Fruit fly (Drosophila melanogaster) S2 (cell line): ENCODE measurements around the gene CG45089.
A peak's percentile ranks its signal among the peaks of the same experiment; 100 is the strongest.

ENCODE experiments used
- CG8478 ChIP-seq: fragments of >200 bp; optimal IDR thresholded peaks from 2 replicates; lab custom pipeline; 2018
- CTCF ChIP-seq, 2 experiments: fragments of >200 bp; optimal IDR thresholded peaks; 2 replicates each; lab custom pipeline; 2018

Gene CG45089

DNA sequence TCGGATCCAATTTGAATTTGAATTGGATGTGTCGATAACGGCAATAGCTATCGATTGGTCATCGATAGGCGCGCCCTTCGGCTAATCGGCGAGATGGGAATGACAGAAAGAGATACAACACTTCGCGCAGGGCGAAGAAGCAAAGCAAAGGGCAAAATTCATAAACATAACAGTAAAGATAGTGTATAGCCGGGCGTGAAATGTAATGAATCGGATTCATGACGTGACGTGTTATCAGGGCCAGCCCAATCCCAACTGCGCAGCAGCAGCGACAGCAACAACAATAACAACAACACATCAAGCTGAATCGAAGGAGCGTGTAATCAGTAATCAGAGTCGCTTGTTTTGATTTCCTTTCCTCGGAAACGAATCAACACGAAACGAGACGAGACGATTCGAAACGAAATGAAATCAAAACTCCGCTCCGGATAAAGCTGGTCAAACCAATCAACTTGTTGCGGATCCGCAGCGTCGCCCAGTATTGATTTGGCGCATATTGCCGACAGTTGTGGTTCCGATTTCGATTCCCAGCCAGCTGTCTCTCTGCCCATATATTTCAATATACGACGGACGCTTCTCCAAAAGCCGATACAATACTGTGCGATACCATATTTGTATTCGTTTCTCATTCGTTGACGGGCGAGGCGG, 18.5 kb upstream of the CG45089 start, which contains the start of gene snz:
Gene snz (plus strand): TSS at position 107 of the 648 bp plus-strand sequence.
- TF ChIP-seq CTCF (optimal IDR thresholded peaks at IDR 0.05; lab: Kevin White, UChicago), result no peak
- TF ChIP-seq CG8478, result no peak

DNA sequence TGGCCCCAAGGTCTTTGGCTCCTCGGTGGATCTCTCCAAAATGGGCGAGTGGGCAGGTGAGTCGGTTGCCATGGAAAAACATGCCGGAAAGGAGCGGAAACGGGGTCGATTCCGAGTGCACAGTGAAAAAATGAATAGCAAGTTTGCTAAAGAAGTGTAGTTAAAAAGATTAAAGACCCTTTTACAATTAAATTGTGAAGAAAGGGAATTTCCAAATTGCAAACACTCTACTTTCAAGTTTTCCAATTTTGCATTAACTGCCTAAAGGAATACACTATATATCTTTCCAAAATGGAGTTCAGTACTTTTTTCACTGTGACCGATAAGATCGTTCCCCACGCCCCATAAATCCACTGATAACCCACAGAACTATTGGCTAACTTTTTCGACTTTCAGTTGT, 15.9 kb upstream of the CG45089 start:
- no peak for TF ChIP-seq CG8478
- TF ChIP-seq CTCF (optimal IDR thresholded peaks at IDR 0.05; lab: Kevin White, UChicago), result no peak

DNA sequence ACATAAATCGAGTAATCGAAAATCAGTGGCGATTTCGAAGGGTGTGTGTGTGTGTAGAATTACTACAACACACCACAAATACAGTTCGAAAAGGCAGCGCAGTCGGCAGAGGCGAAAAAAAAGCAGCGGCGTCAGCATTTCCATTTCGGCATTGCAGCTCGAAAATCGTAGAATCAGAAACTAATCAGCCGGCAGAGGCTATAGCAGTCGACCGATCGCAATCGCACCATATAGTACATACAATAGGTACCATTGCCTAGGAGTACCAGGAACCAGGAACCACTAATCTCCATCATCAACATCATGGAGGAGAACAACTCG, 15.4 kb upstream of the CG45089 start:
- TF ChIP-seq CG8478 (no peak), CTCF (optimal IDR thresholded peaks at IDR 0.05; lab: Kevin White, UChicago) (no peak)

DNA sequence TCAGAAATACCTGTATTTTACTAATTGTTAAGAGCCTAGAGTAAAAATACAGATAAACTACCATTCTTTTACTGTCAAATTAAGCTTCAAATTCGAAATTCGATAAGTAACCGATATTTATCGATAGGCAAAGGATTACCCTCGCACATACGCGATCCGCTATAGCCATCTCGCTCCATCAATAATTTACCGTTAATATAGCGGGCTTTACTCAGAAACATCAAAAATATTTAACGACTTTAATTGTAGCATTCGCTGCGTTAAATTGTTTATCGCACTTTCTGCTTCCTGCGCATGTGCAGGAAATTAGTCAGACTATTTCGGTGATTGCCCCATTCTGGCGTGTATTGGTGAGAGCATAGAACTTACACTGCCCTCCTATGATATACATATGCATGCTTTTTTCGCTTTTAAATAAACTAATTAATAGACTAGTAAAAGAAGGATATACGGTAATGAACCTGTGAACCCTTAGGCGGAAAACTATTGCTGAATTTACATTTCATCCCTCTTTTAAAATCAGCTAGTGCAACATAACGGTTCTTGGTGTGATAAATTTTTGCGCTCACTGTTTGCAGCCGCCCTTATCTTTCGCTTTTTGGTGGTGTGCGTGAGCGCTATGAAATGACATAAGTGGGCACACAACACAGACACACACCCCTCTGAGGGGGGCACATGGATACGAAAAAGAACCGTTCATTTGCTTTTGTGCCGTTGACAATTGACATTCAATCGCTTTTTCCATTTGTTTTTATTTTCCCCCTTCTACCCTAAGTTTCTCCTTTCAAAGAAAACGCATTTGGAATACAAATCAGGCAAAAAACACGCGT, 14.9 kb upstream of the CG45089 start, which contains the start of the genes dpr14 and spidey:
Gene dpr14 (minus strand): TSS at position 48 of the 830 bp plus-strand sequence.
Gene spidey (plus strand): TSS at position 693 of the 830 bp plus-strand sequence.
- no peak for TF ChIP-seq CTCF (optimal IDR thresholded peaks at IDR 0.05; lab: Kevin White, UChicago)
- TF ChIP-seq CG8478, result no peak

DNA sequence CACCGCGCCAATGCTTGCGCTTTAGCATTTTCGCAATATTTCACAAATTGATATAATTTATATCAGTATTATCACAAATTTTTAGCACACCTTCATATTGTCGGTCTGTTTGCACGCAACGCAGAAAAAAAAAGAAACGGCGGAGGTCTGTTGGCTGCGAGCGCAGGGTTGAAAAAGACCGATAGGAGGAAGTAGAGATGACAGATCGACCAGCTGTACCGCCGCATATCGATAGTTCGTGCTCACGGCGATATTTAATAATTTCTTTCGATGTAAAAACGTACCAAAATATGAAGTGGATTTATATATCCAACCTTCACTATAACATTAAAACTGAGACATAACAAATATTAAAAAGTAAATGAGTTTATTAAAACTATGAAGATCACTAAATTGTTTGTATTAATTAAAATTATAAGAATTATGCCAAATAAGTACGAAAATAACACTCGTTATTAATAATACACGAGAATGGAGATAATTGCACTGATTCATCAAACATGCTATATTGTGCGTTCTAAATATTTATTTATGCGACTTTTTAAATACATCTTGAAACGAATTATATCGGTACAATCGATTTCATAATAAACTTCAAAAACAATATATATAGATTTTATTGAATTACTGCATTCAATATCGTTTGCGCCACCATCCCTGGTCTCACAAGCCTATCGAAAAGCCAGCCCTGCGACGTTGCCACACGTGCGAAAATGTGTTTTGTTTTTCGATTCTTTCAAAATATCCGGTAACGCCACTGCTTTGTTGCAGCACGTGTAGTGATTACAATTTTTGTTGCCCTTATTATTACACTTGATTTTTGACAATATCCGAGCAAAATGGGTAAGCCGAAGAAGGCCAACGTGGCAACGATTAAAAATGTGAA, 7.8 kb upstream of the CG45089 start, which contains the start of the genes RpS6 and bys:
Gene RpS6 (minus strand): TSS at position 179 of the 886 bp plus-strand sequence.
Gene bys (plus strand): TSS at position 728 of the 886 bp plus-strand sequence.
- TF ChIP-seq CTCF (optimal IDR thresholded peaks at IDR 0.05; lab: Kevin White, UChicago) (peak in 1 of 2 experiments; percentile 2), CG8478 (no peak)

DNA sequence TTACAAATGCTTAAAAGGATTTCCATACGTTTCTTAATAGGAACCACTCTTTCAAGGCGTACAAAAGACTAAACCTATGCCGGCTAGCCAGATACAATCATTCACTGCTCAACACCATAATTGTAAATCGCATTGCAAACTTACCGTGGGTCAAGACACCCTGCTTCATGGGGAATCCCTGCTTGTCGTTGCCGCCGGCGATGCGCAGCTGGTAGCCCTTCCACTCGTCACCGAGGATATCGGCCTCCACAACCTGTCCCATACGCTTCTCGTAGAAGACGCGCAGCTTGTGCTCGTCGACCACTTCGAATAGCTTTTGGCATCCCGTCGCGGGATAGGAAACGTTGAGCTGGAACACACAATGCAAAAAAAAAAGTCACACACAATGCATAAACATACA, 7.1 kb upstream of the CG45089 start:
- TF ChIP-seq CTCF (optimal IDR thresholded peaks at IDR 0.05; lab: Kevin White, UChicago), result no peak
- no peak for TF ChIP-seq CG8478

DNA sequence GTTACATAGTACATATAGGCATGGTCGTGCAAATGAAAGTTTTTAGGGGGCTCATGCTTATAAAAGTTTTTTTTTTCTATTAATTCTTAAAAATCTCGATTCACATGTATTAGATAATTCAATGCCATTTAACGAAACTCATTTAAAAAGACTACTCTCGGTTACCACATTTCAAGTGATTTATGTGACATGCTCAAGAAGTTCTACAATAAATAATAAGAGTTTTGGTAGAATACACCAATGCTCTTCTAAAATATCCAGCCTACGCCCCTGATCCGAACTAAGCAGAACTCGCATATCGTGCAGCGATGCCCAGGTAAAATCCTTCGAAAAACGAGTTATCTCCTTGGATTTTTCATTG, 1.1 kb downstream of the CG45089 start:
- TF ChIP-seq CG8478, result no peak
- no peak for TF ChIP-seq CTCF (optimal IDR thresholded peaks at IDR 0.05; lab: Kevin White, UChicago)

DNA sequence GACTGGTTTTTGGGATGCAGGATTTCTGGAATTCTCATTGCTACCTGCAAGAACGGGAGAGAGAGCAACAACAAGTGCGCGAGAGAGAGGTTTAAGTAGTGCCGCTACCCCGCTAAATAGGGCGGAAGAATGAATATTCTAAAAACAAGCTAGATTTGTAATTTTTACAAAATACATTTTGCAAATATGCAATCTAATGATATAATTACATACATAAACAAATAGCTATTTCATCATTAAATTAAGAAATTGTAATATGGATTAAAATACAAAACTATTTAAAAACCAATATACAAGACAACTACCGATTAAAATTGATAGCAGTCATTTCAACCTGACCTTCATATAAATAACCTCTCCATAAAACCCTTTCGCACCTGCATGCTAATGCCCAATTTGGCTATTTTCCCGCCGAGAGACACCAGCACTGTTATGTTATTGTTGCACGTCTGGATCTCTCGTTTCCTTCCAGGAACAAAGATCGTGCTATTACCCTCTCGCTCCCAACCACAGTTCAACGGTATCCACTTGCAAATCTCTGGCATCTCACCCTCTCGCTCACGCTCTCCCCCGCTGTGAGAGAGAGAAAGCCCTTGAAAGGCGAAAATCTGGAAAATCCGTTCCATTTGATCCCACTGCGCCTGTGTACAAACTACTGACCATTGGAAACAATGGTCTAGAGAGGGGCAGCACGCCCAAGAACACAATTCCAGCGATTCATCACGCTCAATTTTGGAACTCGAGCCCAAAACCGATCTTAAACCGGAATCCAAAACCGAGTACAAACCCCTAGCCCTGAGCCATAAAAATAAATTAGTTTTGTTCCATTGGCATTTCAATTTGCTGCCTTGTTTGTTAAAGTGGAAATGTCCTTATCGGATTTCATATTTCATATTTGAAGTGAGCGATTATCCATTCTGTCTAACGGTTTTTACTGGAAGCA, 1.7 kb downstream of the CG45089 start, which contains the start of gene Nek2:
Gene Nek2 (minus strand): TSS at position 51 of the 943 bp plus-strand sequence.
- TF ChIP-seq CG8478 (no peak), CTCF (optimal IDR thresholded peaks at IDR 0.05; lab: Kevin White, UChicago) (no peak)

DNA sequence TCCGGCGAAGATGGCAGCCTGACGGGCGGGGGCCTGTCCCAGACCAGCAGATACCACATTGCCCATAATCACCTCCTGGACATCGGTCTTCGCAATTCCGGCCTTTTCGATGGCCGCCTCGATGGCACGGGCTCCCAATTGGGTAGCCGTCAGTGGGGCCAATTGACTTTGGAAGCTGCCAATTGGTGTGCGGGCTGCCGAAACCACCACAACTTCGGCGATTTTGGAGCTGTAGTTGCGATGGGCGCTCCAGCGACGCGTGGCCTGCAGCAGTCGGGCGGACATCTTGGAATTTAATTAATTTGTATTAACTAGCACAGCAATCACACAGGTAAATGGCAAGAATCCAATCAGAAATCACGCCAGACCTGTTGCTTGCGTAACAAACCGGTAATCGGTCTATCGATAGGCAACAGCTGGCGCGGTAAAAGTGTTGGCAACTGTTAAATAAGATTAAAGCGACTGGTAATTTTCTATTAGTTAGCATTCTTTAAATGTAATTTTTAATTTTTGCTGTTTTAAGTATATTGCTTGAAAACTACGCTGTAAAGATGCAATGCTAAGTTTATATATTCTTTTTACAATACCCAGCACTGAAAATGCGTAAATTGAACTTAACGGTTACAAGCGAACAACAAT, 5.1 kb downstream of the CG45089 start, which contains the start of gene Acat1:
Gene Acat1 (minus strand): TSS at position 400 of the 639 bp plus-strand sequence.
- TF ChIP-seq CTCF (optimal IDR thresholded peaks at IDR 0.05; lab: Kevin White, UChicago) (no peak), CG8478 (no peak)

DNA sequence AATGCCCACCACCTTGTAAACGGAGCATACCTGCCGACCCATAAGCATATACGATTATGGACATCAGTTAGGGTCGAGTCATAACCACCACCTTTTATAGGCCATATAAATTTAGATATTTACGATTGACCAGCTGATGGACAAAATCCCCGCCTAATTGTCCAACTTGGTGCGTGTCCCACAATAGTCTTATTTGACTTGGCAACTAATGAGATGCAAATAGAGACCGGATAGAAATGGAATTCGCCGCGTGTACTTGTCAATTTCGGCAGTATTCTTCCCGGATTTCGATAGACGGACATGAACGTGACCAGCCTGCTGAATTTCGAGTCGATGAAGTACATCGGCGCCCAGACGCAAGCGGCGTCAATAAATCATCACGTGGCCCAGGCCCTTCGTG, 9.2 kb downstream of the CG45089 start, which contains the start of gene Ir7g:
Gene Ir7g (plus strand): TSS at position 301 of the 400 bp plus-strand sequence.
- TF ChIP-seq CG8478 (no peak), CTCF (optimal IDR thresholded peaks at IDR 0.05; lab: Kevin White, UChicago) (no peak)

DNA sequence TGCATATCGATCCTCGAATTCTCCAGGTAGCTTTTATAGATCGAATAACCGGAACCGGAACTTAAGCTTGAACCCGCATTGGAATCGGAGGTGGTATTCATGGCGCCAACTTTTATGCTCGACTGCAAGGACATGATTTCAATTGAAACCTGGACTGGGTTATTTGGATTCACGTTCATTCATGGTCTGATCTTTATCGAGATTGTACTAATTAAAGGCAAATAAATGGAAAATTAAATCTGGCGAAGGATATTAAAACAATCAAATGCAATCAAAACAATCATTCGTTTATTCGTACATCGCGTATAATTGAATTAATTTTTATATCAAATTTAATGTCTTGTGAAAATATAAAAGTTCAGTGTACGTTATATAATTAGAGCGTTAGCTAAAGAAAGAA, 9.7 kb downstream of the CG45089 start, which contains the start of gene Ir7f:
Gene Ir7f (minus strand): TSS at position 101 of the 400 bp plus-strand sequence.
- TF ChIP-seq CTCF (optimal IDR thresholded peaks at IDR 0.05; lab: Kevin White, UChicago) (no peak), CG8478 (no peak)

DNA sequence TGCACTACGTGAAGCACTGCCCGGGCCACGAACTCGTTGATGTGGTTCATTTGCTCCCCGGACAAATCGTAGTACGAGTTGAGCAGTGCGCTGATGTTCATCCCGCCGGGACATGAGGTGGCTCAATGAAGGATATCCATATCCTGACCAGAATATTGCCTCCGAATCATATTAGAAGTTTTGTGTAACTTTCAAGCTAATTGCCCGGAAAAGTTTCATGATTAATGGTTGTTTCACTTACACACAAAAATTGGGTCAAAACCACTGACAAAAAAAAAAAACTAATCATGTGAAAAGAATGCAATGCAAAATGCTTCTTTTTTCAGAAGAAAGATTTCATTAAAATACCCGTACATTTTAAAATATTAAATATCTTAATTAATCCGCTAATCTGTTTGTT, 12.0 kb downstream of the CG45089 start, which contains the start of gene Ir7e:
Gene Ir7e (minus strand): TSS at position 101 of the 400 bp plus-strand sequence.
- no peak for TF ChIP-seq CTCF (optimal IDR thresholded peaks at IDR 0.05; lab: Kevin White, UChicago)
- no peak for TF ChIP-seq CG8478

DNA sequence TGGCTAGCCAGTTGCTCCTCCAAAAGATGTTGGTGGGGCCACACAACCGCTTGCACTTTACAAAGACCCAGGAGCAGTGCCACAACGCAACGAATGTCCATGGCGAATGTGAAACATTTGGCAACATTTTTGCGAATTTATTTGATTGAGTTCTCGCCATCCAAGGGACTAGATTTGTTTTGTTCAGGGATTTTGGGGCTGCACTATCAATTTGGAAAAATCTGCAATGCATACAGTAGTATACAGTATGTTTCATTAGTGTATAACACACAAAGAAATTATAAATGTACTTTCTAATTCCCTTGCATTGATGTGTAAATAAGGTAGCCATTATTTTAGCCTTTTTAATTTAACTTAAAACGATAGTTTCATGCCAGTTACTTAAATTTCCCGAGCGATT, 14.9 kb downstream of the CG45089 start, which contains the start of gene Ir7d:
Gene Ir7d (minus strand): TSS at position 101 of the 400 bp plus-strand sequence.
- no peak for TF ChIP-seq CG8478
- no peak for TF ChIP-seq CTCF (optimal IDR thresholded peaks at IDR 0.05; lab: Kevin White, UChicago)
